Worm (Caenorhabditis elegans) whole organism, mixed stage, embryonic: ENCODE measurements around the gene F56D6.14.

ENCODE experiments used
- M03D4.4 ChIP-seq: sonication (generic microtip); optimal IDR thresholded peaks from 2 replicates; lab custom pipeline; 2017; ENCODE audit warnings: mild to moderate bottlenecking, missing genetic modification characterization, missing compliant biosample characterization
- bed-3 ChIP-seq: fragments of 200-800 bp; sonication (Bioruptor generic); optimal IDR thresholded peaks from 3 replicates; lab custom pipeline; 2018; ENCODE audit warnings: mild to moderate bottlenecking, missing genetic modification characterization, moderate library complexity, missing compliant biosample characterization
- blmp-1 ChIP-seq: fragments of 150-350 bp; optimal IDR thresholded peaks from 2 replicates; lab custom pipeline; 2014; ENCODE audit warnings: missing biosample characterization, missing genetic modification characterization
- ceh-39 ChIP-seq: fragments of 150-350 bp; optimal IDR thresholded peaks from 2 replicates; lab custom pipeline; 2014; ENCODE audit warnings: missing biosample characterization, missing genetic modification characterization
- ceh-43 ChIP-seq: fragments of 200-800 bp; sonication (Bioruptor generic); optimal IDR thresholded peaks from 2 replicates; lab custom pipeline; 2018; ENCODE audit warnings: mild to moderate bottlenecking, missing genetic modification characterization, moderate library complexity, missing compliant biosample characterization
- ceh-83 ChIP-seq: fragments of 200-800 bp; sonication (Bioruptor generic); optimal IDR thresholded peaks from 2 replicates; lab custom pipeline; 2018; ENCODE audit warnings: mild to moderate bottlenecking, missing genetic modification characterization, missing compliant biosample characterization
- ces-1 ChIP-seq: fragments of 150-350 bp; optimal IDR thresholded peaks from 2 replicates; lab custom pipeline; 2014; ENCODE audit warnings: missing biosample characterization, missing genetic modification reagents, missing genetic modification characterization
- cnd-1 ChIP-seq: fragments of 200-800 bp; sonication (Bioruptor generic); optimal IDR thresholded peaks from 2 replicates; lab custom pipeline; 2018; ENCODE audit warnings: mild to moderate bottlenecking, missing genetic modification characterization, missing compliant biosample characterization
- drap-1 ChIP-seq: fragments of 200-800 bp; sonication (Bioruptor generic); optimal IDR thresholded peaks from 3 replicates; lab custom pipeline; 2018; ENCODE audit warnings: mild to moderate bottlenecking, missing genetic modification characterization, missing compliant biosample characterization
- elt-1 ChIP-seq: sonication (generic microtip); optimal IDR thresholded peaks from 2 replicates; lab custom pipeline; 2017; ENCODE audit warnings: missing genetic modification characterization, mild to moderate bottlenecking, missing compliant biosample characterization, antibody characterized with exemption, moderate library complexity, borderline replicate concordance; ENCODE audit not compliant: insufficient read depth
- elt-3 ChIP-seq: fragments of 150-350 bp; optimal IDR thresholded peaks from 2 replicates; lab custom pipeline; 2014; ENCODE audit warnings: missing biosample characterization, missing genetic modification characterization
- flh-1 ChIP-seq: fragments of 200-800 bp; sonication (Bioruptor generic); optimal IDR thresholded peaks from 2 replicates; lab custom pipeline; 2018; ENCODE audit warnings: mild to moderate bottlenecking, missing genetic modification characterization, moderate library complexity, missing compliant biosample characterization
- ham-2 ChIP-seq: fragments of 200-800 bp; sonication (Bioruptor generic); optimal IDR thresholded peaks from 2 replicates; lab custom pipeline; 2018; ENCODE audit warnings: mild to moderate bottlenecking, missing genetic modification characterization, missing compliant biosample characterization
- hlh-1 ChIP-seq: fragments of 150-350 bp; optimal IDR thresholded peaks from 2 replicates; lab custom pipeline; 2014; ENCODE audit warnings: missing biosample characterization, missing genetic modification reagents, missing genetic modification characterization
- lin-13 ChIP-seq: fragments of 150-350 bp; optimal IDR thresholded peaks from 2 replicates; lab custom pipeline; 2014; ENCODE audit warnings: missing biosample characterization, missing genetic modification characterization
- lsy-2 ChIP-seq: fragments of 150-350 bp; optimal IDR thresholded peaks from 2 replicates; lab custom pipeline; 2014; ENCODE audit warnings: missing biosample characterization, missing genetic modification characterization
- mep-1 ChIP-seq: fragments of 150-350 bp; optimal IDR thresholded peaks from 2 replicates; lab custom pipeline; 2017; ENCODE audit warnings: missing biosample characterization, missing genetic modification reagents, missing genetic modification characterization, inconsistent platforms
- nhr-2 ChIP-seq: fragments of 150-350 bp; optimal IDR thresholded peaks from 2 replicates; lab custom pipeline; 2014; ENCODE audit warnings: missing biosample characterization, missing genetic modification characterization
- nhr-237 ChIP-seq: fragments of 150-350 bp; optimal IDR thresholded peaks from 2 replicates; lab custom pipeline; 2014; ENCODE audit warnings: missing biosample characterization, missing genetic modification characterization
- nhr-28 ChIP-seq: fragments of 150-350 bp; optimal IDR thresholded peaks from 2 replicates; lab custom pipeline; 2014; ENCODE audit warnings: missing biosample characterization, missing genetic modification characterization
- nhr-76 ChIP-seq: sonication (generic microtip); optimal IDR thresholded peaks from 2 replicates; lab custom pipeline; 2017; ENCODE audit warnings: missing biosample characterization, missing genetic modification characterization
- pha-4 ChIP-seq: fragments of 150-350 bp; optimal IDR thresholded peaks from 2 replicates; lab custom pipeline; 2018; ENCODE audit warnings: missing biosample characterization, missing genetic modification reagents, missing genetic modification characterization
- sptf-1 ChIP-seq: sonication (generic microtip); optimal IDR thresholded peaks from 2 replicates; lab custom pipeline; 2017; ENCODE audit warnings: mild to moderate bottlenecking, missing genetic modification characterization, moderate library complexity, missing compliant biosample characterization
- tbx-8 ChIP-seq: fragments of 200-800 bp; sonication (Bioruptor generic); optimal IDR thresholded peaks from 2 replicates; lab custom pipeline; 2018; ENCODE audit warnings: mild to moderate bottlenecking, missing genetic modification characterization, moderate library complexity, missing compliant biosample characterization
- unc-120 ChIP-seq: sonication (generic microtip); optimal IDR thresholded peaks from 2 replicates; lab custom pipeline; 2017; ENCODE audit warnings: missing genetic modification characterization, missing compliant biosample characterization; ENCODE audit not compliant: poor library complexity, severe bottlenecking
- unc-39 ChIP-seq: fragments of 150-350 bp; optimal IDR thresholded peaks from 2 replicates; lab custom pipeline; 2014; ENCODE audit warnings: missing biosample characterization, missing genetic modification characterization
- zip-8 ChIP-seq: fragments of 150-350 bp; optimal IDR thresholded peaks from 2 replicates; lab custom pipeline; 2014; ENCODE audit warnings: missing biosample characterization, missing genetic modification characterization
- ztf-11 ChIP-seq: fragments of 150-350 bp; optimal IDR thresholded peaks from 2 replicates; lab custom pipeline; 2014; ENCODE audit warnings: missing biosample characterization, missing genetic modification characterization

Gene F56D6.14

DNA sequence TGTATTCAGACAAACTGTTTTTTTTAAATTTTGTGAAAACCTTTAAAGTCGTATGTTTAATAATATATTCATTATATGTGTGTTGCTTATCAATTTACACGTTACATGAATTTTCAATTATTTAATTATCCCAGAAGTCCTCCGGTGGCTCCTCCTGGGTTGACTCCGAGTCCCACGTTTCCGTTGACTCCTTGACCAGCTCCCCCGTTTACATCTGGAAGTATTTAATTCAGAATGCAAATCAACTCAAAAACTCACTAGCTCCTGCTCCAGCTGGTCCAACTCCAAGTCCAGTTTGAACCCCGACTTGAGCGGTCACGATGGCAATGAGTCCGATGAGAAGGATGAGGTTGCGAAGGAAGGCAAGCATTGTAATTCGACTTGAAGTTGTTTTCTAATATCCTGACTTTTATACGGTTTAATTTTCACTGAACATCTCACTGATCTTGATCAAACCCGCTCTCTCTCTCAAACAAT is 23.5 kb upstream of the F56D6.14 start, which contains the start of gene F56D6.8:
Gene F56D6.8 (minus strand): TSS at position 427 of the 477 bp plus-strand sequence.
- no peak for TF ChIP-seq elt-3 (tag; lab: Kevin White, UChicago)
- no peak for TF ChIP-seq drap-1 (GFP tag; lab: Kevin White, UChicago)

DNA sequence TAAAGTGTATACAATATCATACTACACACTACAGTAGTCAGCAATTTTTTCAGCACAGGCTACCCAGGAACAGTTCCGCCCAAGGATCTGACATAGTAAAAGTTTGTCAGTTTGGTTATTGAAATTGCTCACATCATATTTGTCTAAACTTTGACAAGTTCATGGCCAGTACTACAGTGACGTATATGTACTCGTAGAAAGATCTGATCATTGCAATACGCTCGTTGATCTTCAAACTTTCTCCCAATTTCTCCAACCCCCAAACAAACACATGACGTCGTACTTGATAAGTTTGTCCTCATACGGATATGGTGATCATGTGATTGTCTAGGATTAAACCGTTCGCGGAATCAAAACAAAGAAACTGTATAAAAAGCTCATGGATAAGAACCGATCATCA is 22.7 kb upstream of the F56D6.14 start, which contains the start of gene dct-8:
Gene dct-8 (plus strand): TSS at position 301 of the 400 bp plus-strand sequence.
- no peak for TF ChIP-seq unc-120 (tag; lab: Kevin White, UChicago)
- no peak for TF ChIP-seq lsy-2 (tag; lab: Kevin White, UChicago)
- TF ChIP-seq zip-8 (tag; lab: Kevin White, UChicago) = no peak
- TF ChIP-seq ztf-11 (tag; lab: Kevin White, UChicago) = no peak
- TF ChIP-seq ham-2 = no peak
- no peak for TF ChIP-seq ceh-43 (GFP tag; lab: Kevin White, UChicago)

DNA sequence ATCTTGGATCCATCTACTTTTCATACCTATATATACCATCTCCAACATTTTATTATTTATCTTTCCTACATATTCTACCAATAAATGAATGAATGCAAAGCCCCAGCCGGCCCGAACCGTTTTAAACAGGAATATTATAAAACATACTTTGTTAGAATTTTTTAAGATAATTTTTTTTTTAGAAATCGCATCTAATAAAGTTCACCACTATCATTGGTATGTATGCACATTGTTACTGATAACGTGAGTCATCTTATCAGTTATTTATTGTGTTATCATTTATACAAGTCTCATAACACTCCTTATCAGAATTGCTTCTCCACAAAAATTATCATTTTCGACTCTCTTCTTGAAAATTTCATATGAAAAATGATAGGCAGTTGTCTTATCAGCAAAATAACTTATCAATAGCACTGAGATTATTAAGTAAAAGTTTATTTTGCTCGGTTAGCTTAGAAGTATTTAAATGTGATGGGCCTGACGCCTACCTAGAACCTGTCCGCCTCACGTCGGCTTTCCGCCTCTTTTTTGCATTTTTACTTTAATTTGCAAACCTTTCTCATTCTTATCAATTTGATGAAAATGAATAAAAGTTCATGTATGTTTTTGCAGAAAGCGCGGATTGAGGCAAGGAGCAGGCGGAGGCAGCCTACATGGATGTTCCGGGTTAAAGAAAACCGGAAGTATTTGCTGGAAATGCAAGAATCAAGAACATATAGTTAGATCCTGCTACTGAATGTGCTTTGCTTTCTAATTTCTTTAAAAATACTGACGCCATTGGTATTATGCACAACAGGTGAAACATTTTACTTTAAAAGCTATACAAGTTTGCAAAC is 17.6 kb upstream of the F56D6.14 start, which contains the start of gene srz-62:
Gene srz-62 (plus strand): TSS at position 786 of the 836 bp plus-strand sequence.
- TF ChIP-seq nhr-28 (tag; lab: Kevin White, UChicago) (no peak), blmp-1 (no peak)
- TF ChIP-seq, all 35 proteins: peak for 0

DNA sequence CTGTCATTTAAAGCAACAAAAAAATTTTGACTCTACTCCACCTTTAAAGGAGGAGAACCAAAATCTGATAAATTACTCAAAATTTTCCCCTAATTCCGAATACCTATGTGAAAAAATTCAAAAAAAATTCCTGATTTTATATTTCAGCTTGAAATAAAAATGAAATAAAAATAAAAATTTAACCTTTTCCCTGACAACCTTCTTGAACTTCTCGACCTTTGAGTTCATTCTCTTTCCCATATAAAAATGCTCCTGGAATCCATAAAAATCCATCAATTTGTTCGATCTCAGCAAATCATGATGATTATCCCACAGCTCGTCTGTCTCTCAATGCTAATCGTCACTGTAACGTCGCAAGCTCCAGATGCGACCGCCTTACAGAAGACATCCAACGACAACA is 14.6 kb upstream of the F56D6.14 start, which contains the start of gene F56D6.6:
Gene F56D6.6 (plus strand): TSS at position 301 of the 400 bp plus-strand sequence.
- no peak for TF ChIP-seq tbx-8 (GFP tag; lab: Kevin White, UChicago)
- no peak for TF ChIP-seq ceh-43 (GFP tag; lab: Kevin White, UChicago)
- no peak for TF ChIP-seq ces-1 (GFP tag; lab: Kevin White, UChicago)
- no peak for TF ChIP-seq ham-2
- no peak for TF ChIP-seq elt-1
- no peak for TF ChIP-seq unc-39 (tag; lab: Kevin White, UChicago)
- no peak for TF ChIP-seq unc-120 (tag; lab: Kevin White, UChicago)
- TF ChIP-seq elt-3 (tag; lab: Kevin White, UChicago) = no peak
- no peak for TF ChIP-seq M03D4.4
- no peak for TF ChIP-seq hlh-1 (tag; lab: Kevin White, UChicago)
- TF ChIP-seq zip-8 (tag; lab: Kevin White, UChicago) = no peak
- no peak for TF ChIP-seq drap-1 (GFP tag; lab: Kevin White, UChicago)
- no peak for TF ChIP-seq sptf-1
- no peak for TF ChIP-seq nhr-28 (tag; lab: Kevin White, UChicago)

DNA sequence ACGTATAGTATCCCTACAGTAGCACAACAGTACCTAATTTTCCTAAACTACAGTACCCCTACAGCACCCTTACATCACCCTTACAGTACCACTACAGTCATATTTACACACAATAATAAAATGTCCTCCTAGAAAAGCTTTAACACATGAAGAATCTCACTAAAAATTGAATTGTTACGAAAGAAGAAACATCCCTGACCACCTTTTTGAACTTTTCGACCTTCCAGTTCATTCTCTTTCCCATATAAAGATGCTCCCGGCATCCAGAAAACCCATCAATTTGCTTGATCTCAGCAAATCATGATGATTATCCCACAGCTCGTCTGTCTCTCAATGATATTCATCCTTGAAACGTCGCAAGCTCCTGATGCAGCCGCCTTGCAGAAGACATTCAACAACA is 12.9 kb upstream of the F56D6.14 start, which contains the start of gene F56D6.21:
Gene F56D6.21 (plus strand): TSS at position 301 of the 400 bp plus-strand sequence.
- TF ChIP-seq nhr-2 (tag; lab: Kevin White, UChicago) (no peak), drap-1 (GFP tag; lab: Kevin White, UChicago) (no peak), nhr-28 (tag; lab: Kevin White, UChicago) (no peak), zip-8 (tag; lab: Kevin White, UChicago) (no peak), unc-120 (tag; lab: Kevin White, UChicago) (no peak)

ce11 chrIV:3906393-3906792 is 11.1 kb upstream of the F56D6.14 start, which contains the start of gene F56D6.11:
Gene F56D6.11 (minus strand): TSS chrIV:3906493.
- TF ChIP-seq tbx-8 (GFP tag; lab: Kevin White, UChicago) (no peak), flh-1 (GFP tag; lab: Kevin White, UChicago) (no peak), ceh-83 (GFP tag; lab: Kevin White, UChicago) (no peak), zip-8 (tag; lab: Kevin White, UChicago) (no peak), ceh-39 (tag; lab: Kevin White, UChicago) (no peak), nhr-76 (tag; lab: Kevin White, UChicago) (no peak)
- TF ChIP-seq, all 35 proteins: peak for 0

DNA sequence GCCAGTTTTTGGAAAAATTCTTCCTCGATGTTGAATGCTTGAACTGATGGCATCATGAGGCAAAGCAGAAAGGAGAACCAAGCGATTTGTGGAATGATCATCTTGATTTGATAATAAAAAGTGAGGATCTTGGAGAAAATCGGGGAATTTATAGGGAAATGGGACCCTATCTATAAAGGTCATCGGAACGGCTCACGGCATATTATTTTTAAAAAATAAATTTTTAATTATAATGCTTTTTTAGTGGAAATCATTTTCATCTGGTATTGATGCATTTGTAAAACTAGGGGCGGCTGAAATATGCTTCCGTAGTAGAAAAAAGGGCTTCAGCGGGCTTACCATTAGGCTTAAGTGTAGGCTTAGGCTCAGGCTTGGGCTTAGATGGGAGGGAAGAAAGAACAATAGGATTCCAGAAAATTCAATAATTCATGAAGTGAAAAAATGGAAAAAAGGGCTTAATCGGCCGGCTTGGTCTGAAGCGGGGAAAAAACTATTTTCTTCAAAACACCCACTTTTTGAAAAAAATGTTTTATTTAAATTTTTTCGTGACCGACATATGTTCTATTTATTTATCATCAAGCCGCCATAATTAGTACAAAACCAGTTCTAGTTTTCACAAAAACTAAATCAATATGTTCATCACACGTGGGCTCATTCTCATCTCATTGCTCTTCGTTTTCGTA is 9.9 kb upstream of the F56D6.14 start, which contains the start of the genes F56D6.22 and F56D6.12:
Gene F56D6.22 (minus strand): TSS at position 101 of the 683 bp plus-strand sequence.
Gene F56D6.12 (plus strand): TSS at position 633 of the 683 bp plus-strand sequence.
- TF ChIP-seq unc-120 (tag; lab: Kevin White, UChicago) = no peak
- no peak for TF ChIP-seq hlh-1 (tag; lab: Kevin White, UChicago)
- no peak for TF ChIP-seq elt-1
- no peak for TF ChIP-seq pha-4 (tag; lab: Kevin White, UChicago)
- no peak for TF ChIP-seq lin-13 (tag; lab: Kevin White, UChicago)
- TF ChIP-seq ceh-39 (tag; lab: Kevin White, UChicago) = no peak
- no peak for TF ChIP-seq cnd-1 (tag; lab: Kevin White, UChicago)
- no peak for TF ChIP-seq ces-1 (GFP tag; lab: Kevin White, UChicago)
- TF ChIP-seq ceh-83 (GFP tag; lab: Kevin White, UChicago) = no peak
- no peak for TF ChIP-seq bed-3 (GFP tag; lab: Kevin White, UChicago)
- TF ChIP-seq nhr-237 (tag; lab: Kevin White, UChicago) = no peak
- no peak for TF ChIP-seq unc-39 (tag; lab: Kevin White, UChicago)
- no peak for TF ChIP-seq ztf-11 (tag; lab: Kevin White, UChicago)
- no peak for TF ChIP-seq elt-3 (tag; lab: Kevin White, UChicago)
- TF ChIP-seq mep-1 = no peak
- no peak for TF ChIP-seq drap-1 (GFP tag; lab: Kevin White, UChicago)
